Fruit fly (Drosophila melanogaster) whole organism, wandering third instar larva: ENCODE data around the gene CG34165.

ENCODE experiments used
- Abd-B ChIP-seq: fragments of >200 bp; optimal IDR thresholded peaks from 2 replicates; lab custom pipeline; 2017; ENCODE audit warnings: missing biosample characterization, missing genetic modification characterization
- CG32264 ChIP-seq: fragments of 200-800 bp; sonication (Bioruptor generic); optimal IDR thresholded peaks from 2 replicates; lab custom pipeline; 2016; ENCODE audit warnings: missing biosample characterization, missing genetic modification characterization
- GATAd ChIP-seq: sonication (Bioruptor generic); optimal IDR thresholded peaks from 2 replicates; lab custom pipeline; 2016; ENCODE audit warnings: missing biosample characterization, missing genetic modification characterization
- HLH106 ChIP-seq: fragments of 200-800 bp; optimal IDR thresholded peaks from 3 replicates; lab custom pipeline; 2019; ENCODE audit warnings: missing biosample characterization, mild to moderate bottlenecking, missing genetic modification characterization, moderate library complexity
- ey ChIP-seq: fragments of 200-800 bp; sonication (Bioruptor generic); optimal IDR thresholded peaks from 2 replicates; lab custom pipeline; 2016; ENCODE audit warnings: missing biosample characterization, missing genetic modification characterization
- pan ChIP-seq: fragments of >200 bp; optimal IDR thresholded peaks from 2 replicates; lab custom pipeline; 2017
- psq ChIP-seq: fragments of 200-800 bp; sonication (Bioruptor generic); optimal IDR thresholded peaks from 3 replicates; lab custom pipeline; 2017; ENCODE audit warnings: missing biosample characterization, mild to moderate bottlenecking, missing genetic modification characterization, moderate library complexity
- tai ChIP-seq: sonication (Bioruptor generic); optimal IDR thresholded peaks from 2 replicates; lab custom pipeline; 2016; ENCODE audit warnings: missing biosample characterization, missing genetic modification characterization

dm6 chr2L:14701495-14701894 lies 12.1 kb upstream of the CG34165 start:
- TF ChIP-seq pan (lab: Kevin White, UChicago), result no peak
- TF ChIP-seq ey (GFP tag; lab: Kevin White, UChicago), result no peak
- no peak for TF ChIP-seq GATAd (GFP tag; lab: Kevin White, UChicago)
- TF ChIP-seq Abd-B (GFP tag; lab: Kevin White, UChicago), result no peak
- no peak for TF ChIP-seq tai (GFP tag; lab: Kevin White, UChicago)
- TF ChIP-seq psq (GFP tag; lab: Kevin White, UChicago), result no peak
- TF ChIP-seq HLH106 (tag; lab: Kevin White, UChicago), result no peak
- no peak for TF ChIP-seq CG32264
